Fruit fly (Drosophila melanogaster) whole organism, prepupa: Measurements from ENCODE around the gene CG1979.
A peak's percentile ranks its signal among the peaks of the same experiment; 100 is the strongest.

ENCODE experiments used
- CG10669 ChIP-seq: fragments of 200-800 bp; sonication (Bioruptor generic); optimal IDR thresholded peaks from 3 replicates; lab custom pipeline; 2018; ENCODE audit warnings: missing biosample characterization, mild to moderate bottlenecking, missing genetic modification characterization, moderate library complexity
- CG11294 ChIP-seq: fragments of 200-800 bp; sonication (Bioruptor generic); IDR thresholded peaks from 2 replicates; pipeline ENCODE4 v1.3.6; 2022; ENCODE audit warnings: missing biosample characterization, missing genetic modification characterization
- CG11762 ChIP-seq: fragments of 200-800 bp; sonication (Bioruptor generic); optimal IDR thresholded peaks from 3 replicates; lab custom pipeline; 2016; ENCODE audit warnings: missing biosample characterization, missing genetic modification characterization; ENCODE audit not compliant: insufficient read depth
- CG15336 ChIP-seq: fragments of 200-800 bp; sonication (Bioruptor generic); IDR thresholded peaks from 2 replicates; pipeline ENCODE4 v1.3.6; 2022; ENCODE audit warnings: missing biosample characterization, missing genetic modification characterization
- CG1621 ChIP-seq: fragments of 200-800 bp; sonication (Bioruptor generic); optimal IDR thresholded peaks from 3 replicates; lab custom pipeline; 2018; ENCODE audit warnings: missing biosample characterization, mild to moderate bottlenecking, missing genetic modification characterization
- CG3032 ChIP-seq: fragments of 200-800 bp; optimal IDR thresholded peaks from 2 replicates; lab custom pipeline; 2019; ENCODE audit warnings: missing biosample characterization, mild to moderate bottlenecking, missing genetic modification characterization, moderate library complexity
- CG32006 ChIP-seq: fragments of 200-800 bp; sonication (Bioruptor generic); optimal IDR thresholded peaks from 3 replicates; lab custom pipeline; 2017; ENCODE audit warnings: missing biosample characterization, mild to moderate bottlenecking, missing genetic modification characterization
- CG34406 ChIP-seq: fragments of 200-800 bp; sonication (Bioruptor generic); optimal IDR thresholded peaks from 3 replicates; lab custom pipeline; 2016; ENCODE audit warnings: missing biosample characterization, missing genetic modification characterization
- CG3919 ChIP-seq: fragments of 200-800 bp; sonication (Bioruptor generic); optimal IDR thresholded peaks from 3 replicates; lab custom pipeline; 2016; ENCODE audit warnings: missing biosample characterization, missing genetic modification characterization
- CG4318 ChIP-seq: fragments of 200-800 bp; sonication (Bioruptor generic); optimal IDR thresholded peaks from 3 replicates; lab custom pipeline; 2017; ENCODE audit warnings: missing biosample characterization, mild to moderate bottlenecking, missing genetic modification characterization
- CG6276 ChIP-seq: fragments of 200-800 bp; sonication (Bioruptor generic); optimal IDR thresholded peaks from 2 replicates; lab custom pipeline; 2017; ENCODE audit warnings: missing biosample characterization, mild to moderate bottlenecking, missing genetic modification characterization
- CG6792 ChIP-seq: fragments of 200-800 bp; sonication (Bioruptor generic); optimal IDR thresholded peaks from 3 replicates; lab custom pipeline; 2016; ENCODE audit warnings: missing biosample characterization, missing genetic modification characterization
- CG6808 ChIP-seq: fragments of 200-800 bp; sonication (Bioruptor generic); optimal IDR thresholded peaks from 3 replicates; lab custom pipeline; 2017; ENCODE audit warnings: missing biosample characterization, missing genetic modification characterization, mild to moderate bottlenecking, moderate library complexity, missing genetic modification reagents
- CG8319 ChIP-seq: fragments of 200-800 bp; sonication (Bioruptor generic); optimal IDR thresholded peaks from 3 replicates; lab custom pipeline; 2016; ENCODE audit warnings: missing biosample characterization, missing genetic modification characterization
- CG8632 ChIP-seq: fragments of 200-800 bp; sonication (Bioruptor generic); optimal IDR thresholded peaks from 3 replicates; lab custom pipeline; 2016; ENCODE audit warnings: missing biosample characterization, missing genetic modification characterization
- Eip75B ChIP-seq: fragments of 200-800 bp; sonication (Bioruptor generic); optimal IDR thresholded peaks from 3 replicates; lab custom pipeline; 2016; ENCODE audit warnings: missing biosample characterization, missing genetic modification characterization
- Ets96B ChIP-seq: fragments of 200-800 bp; optimal IDR thresholded peaks from 2 replicates; lab custom pipeline; 2019; ENCODE audit warnings: missing biosample characterization, mild to moderate bottlenecking, missing genetic modification characterization, moderate library complexity
- Gug ChIP-seq: fragments of 200-800 bp; sonication (Bioruptor generic); IDR thresholded peaks from 2 replicates; pipeline ENCODE4 v1.3.6; 2022; ENCODE audit warnings: missing biosample characterization, missing genetic modification characterization
- Hr38 ChIP-seq: sonication (Bioruptor generic); optimal IDR thresholded peaks from 2 replicates; lab custom pipeline; 2016; ENCODE audit warnings: missing biosample characterization, missing genetic modification characterization
- Hr4 ChIP-seq: fragments of 200-800 bp; sonication (Bioruptor generic); optimal IDR thresholded peaks from 3 replicates; lab custom pipeline; 2016; ENCODE audit warnings: missing biosample characterization, missing genetic modification characterization
- Lpt ChIP-seq: fragments of 200-800 bp; sonication (Bioruptor generic); optimal IDR thresholded peaks from 3 replicates; lab custom pipeline; 2016; ENCODE audit warnings: missing biosample characterization, missing genetic modification characterization
- Smox ChIP-seq: fragments of 200-800 bp; sonication (Bioruptor generic); optimal IDR thresholded peaks from 3 replicates; lab custom pipeline; 2016; ENCODE audit warnings: missing biosample characterization, missing genetic modification characterization
- Sox102F ChIP-seq: fragments of 200-800 bp; sonication (Bioruptor generic); optimal IDR thresholded peaks from 2 replicates; lab custom pipeline; 2016; ENCODE audit warnings: missing biosample characterization, mild to moderate bottlenecking, missing genetic modification characterization
- Sox14 ChIP-seq: fragments of 200-800 bp; sonication (Bioruptor generic); optimal IDR thresholded peaks from 3 replicates; lab custom pipeline; 2016; ENCODE audit warnings: missing biosample characterization, missing genetic modification characterization
- Sox15 ChIP-seq: fragments of 200-800 bp; sonication (Bioruptor generic); optimal IDR thresholded peaks from 3 replicates; lab custom pipeline; 2016; ENCODE audit warnings: missing biosample characterization, missing genetic modification characterization
- achi ChIP-seq: fragments of 200-800 bp; sonication (Bioruptor generic); optimal IDR thresholded peaks from 3 replicates; lab custom pipeline; 2016; ENCODE audit warnings: missing biosample characterization, missing genetic modification characterization
- acj6 ChIP-seq: fragments of 200-800 bp; sonication (Bioruptor generic); optimal IDR thresholded peaks from 3 replicates; lab custom pipeline; 2016; ENCODE audit warnings: missing biosample characterization, missing genetic modification characterization
- cyc ChIP-seq: fragments of 200-800 bp; sonication (Bioruptor generic); optimal IDR thresholded peaks from 3 replicates; lab custom pipeline; 2016; ENCODE audit warnings: missing biosample characterization, missing genetic modification characterization
- dsx ChIP-seq: fragments of 200-800 bp; optimal IDR thresholded peaks from 3 replicates; lab custom pipeline; 2019; ENCODE audit warnings: missing biosample characterization, mild to moderate bottlenecking, missing genetic modification characterization, moderate library complexity; ENCODE audit not compliant: poor library complexity, severe bottlenecking
- eg ChIP-seq: fragments of 200-800 bp; sonication (Bioruptor generic); IDR thresholded peaks from 3 replicates; pipeline ENCODE4 v1.3.6; 2022; ENCODE audit warnings: missing biosample characterization, missing genetic modification characterization
- fd59A ChIP-seq: fragments of 200-800 bp; sonication (Bioruptor generic); optimal IDR thresholded peaks from 2 replicates; lab custom pipeline; 2017; ENCODE audit warnings: missing biosample characterization, mild to moderate bottlenecking, missing genetic modification characterization, missing genetic modification reagents
- fd85E ChIP-seq: fragments of 200-800 bp; sonication (Bioruptor generic); optimal IDR thresholded peaks from 3 replicates; lab custom pipeline; 2016; ENCODE audit warnings: missing biosample characterization, missing genetic modification characterization
- fkh ChIP-seq: fragments of 200-800 bp; sonication (Bioruptor generic); optimal IDR thresholded peaks from 3 replicates; lab custom pipeline; 2017; ENCODE audit warnings: missing biosample characterization, mild to moderate bottlenecking, missing genetic modification characterization, moderate library complexity
- net ChIP-seq: fragments of 200-800 bp; sonication (Bioruptor generic); optimal IDR thresholded peaks from 3 replicates; lab custom pipeline; 2016; ENCODE audit warnings: missing biosample characterization, missing genetic modification characterization
- pdm3 ChIP-seq: fragments of 200-800 bp; sonication (Bioruptor generic); optimal IDR thresholded peaks from 3 replicates; lab custom pipeline; 2016; ENCODE audit warnings: missing biosample characterization, missing genetic modification characterization
- salr ChIP-seq, 2 experiments: fragments of 200-800 bp; sonication (Bioruptor generic); optimal IDR thresholded peaks; 3 replicates each; lab custom pipeline; 2016 to 2018; ENCODE audit warnings: missing biosample characterization in 2 of 2, missing genetic modification characterization in 2 of 2, mild to moderate bottlenecking in 1 of 2
- ss ChIP-seq, 2 experiments: fragments of 200-800 bp; sonication (Bioruptor generic); optimal IDR thresholded peaks; 2 replicates in 1 of 2; 3 replicates in 1 of 2; lab custom pipeline; 2017 to 2018; ENCODE audit warnings: mild to moderate bottlenecking in 2 of 2, missing biosample characterization in 2 of 2, missing genetic modification characterization in 2 of 2, moderate library complexity in 1 of 2
- svp ChIP-seq: fragments of 200-800 bp; sonication (Bioruptor generic); peaks from one replicate; lab custom pipeline; 2016; ENCODE audit warnings: missing biosample characterization, missing genetic modification characterization
- topi ChIP-seq: fragments of 200-800 bp; sonication (Bioruptor generic); optimal IDR thresholded peaks from 3 replicates; lab custom pipeline; 2016; ENCODE audit warnings: missing biosample characterization, missing genetic modification characterization
- vri ChIP-seq: fragments of 200-800 bp; sonication (Bioruptor generic); optimal IDR thresholded peaks from 3 replicates; lab custom pipeline; 2016; ENCODE audit warnings: missing biosample characterization, mild to moderate bottlenecking, missing genetic modification characterization

CG1979 gene

DNA sequence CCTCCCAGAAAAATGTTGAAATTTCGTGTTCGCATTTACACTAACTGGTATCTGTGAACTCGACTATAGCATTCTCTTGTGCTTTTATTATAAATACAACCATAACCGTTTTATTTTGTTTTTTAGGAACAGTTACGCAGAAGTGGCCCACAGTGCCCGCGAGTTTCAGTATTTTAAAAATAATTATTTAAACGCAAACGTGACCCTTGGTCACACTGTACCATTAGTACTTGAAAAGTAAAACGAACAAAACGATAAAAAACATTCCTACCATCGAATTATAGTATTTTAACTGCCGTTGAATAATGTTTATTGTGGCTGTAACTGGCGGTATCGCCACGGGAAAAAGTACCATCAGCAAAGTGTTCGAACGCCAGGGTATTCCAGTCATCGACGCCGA is 27.6 kb downstream of the CG1979 start, which contains the start of gene Dpck (continued):
- peak; percentile 40 for TF ChIP-seq dsx (GFP tag; lab: Kevin White, UChicago)
- no peak for TF ChIP-seq fd85E
- TF ChIP-seq pdm3 (GFP tag; lab: Kevin White, UChicago) = peak; percentile 65
- TF ChIP-seq CG4318 (GFP tag; lab: Kevin White, UChicago) = no peak
- peak; percentile 15 for TF ChIP-seq fd59A (GFP tag; lab: Kevin White, UChicago)
- TF ChIP-seq CG1621 (tag; lab: Kevin White, UChicago) = no peak
- peak; percentile 52 for TF ChIP-seq Sox102F (GFP tag; lab: Kevin White, UChicago)
- TF ChIP-seq CG3919 (GFP tag; lab: Kevin White, UChicago) = peak; percentile 51
- peak; percentile 81 for TF ChIP-seq svp
- TF ChIP-seq Eip75B (GFP tag; lab: Kevin White, UChicago) = peak; percentile 42
- TF ChIP-seq CG6792 (GFP tag; lab: Kevin White, UChicago) = peak; percentile 27

DNA sequence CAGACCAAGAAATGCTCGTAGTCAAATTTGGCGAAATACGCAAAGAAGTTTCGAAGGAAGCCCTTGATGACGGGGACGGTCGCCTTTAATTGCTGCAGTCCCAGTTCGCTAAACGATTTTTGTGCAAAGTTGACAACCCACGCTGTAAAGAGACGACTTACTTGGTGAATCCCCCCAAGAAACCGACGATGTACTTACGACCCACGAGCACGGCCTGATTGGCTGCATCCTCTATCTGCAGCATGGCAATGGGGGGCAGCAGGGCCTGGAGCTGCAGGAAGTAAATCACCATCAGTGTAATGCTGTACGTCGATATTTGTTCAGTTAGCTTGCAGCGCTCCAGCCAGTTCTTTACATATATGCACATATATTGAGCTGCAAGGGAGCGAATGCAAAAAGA is 29.4 kb downstream of the CG1979 start:
- TF ChIP-seq svp (peak; percentile 88), CG32006 (GFP tag; lab: Kevin White, UChicago) (no peak)

DNA sequence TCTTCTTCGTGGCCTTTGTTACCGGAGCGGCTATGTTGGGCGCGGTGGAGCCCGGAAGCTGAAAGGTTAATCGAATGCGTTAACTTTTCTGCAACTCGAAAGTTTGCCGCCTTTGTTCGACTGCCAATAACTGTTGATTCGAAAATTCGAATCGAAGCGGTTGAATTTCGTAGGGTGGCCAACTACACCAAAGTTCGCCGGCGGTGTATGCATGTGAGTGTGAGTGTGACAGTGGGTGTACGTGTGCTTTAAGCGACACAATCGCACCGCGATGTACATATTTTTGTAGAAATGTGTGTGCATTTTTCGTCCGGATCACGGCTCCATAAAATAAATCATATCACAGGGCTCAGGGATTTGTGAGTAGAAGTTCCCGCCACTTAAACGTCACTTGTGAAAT is 31.1 kb downstream of the CG1979 start:
- TF ChIP-seq salr (GFP tag; optimal IDR thresholded peaks at IDR 0.05; lab: Kevin White, UChicago) (no peak), CG8319 (GFP tag; lab: Kevin White, UChicago) (no peak), CG8632 (GFP tag; lab: Kevin White, UChicago) (no peak), CG3919 (GFP tag; lab: Kevin White, UChicago) (no peak), CG15336 (GFP tag; lab: Robert Waterston, UW) (no peak), vri (GFP tag; lab: Kevin White, UChicago) (no peak), topi (GFP tag; lab: Kevin White, UChicago) (no peak), Sox14 (GFP tag; lab: Kevin White, UChicago) (peak; percentile 21)

DNA sequence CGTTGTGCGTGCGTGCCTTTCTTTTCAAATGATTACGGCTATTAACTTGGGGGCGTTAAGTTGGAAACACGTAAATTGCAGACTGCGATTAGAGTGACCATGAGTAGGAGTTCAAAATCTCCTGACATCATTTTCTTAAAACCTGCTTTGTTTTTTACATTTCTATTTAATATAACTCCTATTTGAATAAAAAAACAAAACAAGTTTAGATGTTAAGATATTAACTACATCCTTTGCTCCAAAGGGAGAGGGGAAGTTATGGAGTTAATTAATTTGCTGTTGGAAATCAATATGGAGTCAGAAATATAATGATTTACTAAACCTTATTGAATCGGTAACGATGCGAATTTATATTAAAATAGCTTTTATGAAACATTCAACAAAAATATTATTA is 31.6 kb downstream of the CG1979 start, which contains the start of gene Tailor:
Tailor (minus strand) TSS at position 101 of the 394 bp plus-strand sequence.
- TF ChIP-seq svp (peak; percentile 42), Hr4 (no peak), acj6 (no peak), Lpt (GFP tag; lab: Kevin White, UChicago) (no peak)

DNA sequence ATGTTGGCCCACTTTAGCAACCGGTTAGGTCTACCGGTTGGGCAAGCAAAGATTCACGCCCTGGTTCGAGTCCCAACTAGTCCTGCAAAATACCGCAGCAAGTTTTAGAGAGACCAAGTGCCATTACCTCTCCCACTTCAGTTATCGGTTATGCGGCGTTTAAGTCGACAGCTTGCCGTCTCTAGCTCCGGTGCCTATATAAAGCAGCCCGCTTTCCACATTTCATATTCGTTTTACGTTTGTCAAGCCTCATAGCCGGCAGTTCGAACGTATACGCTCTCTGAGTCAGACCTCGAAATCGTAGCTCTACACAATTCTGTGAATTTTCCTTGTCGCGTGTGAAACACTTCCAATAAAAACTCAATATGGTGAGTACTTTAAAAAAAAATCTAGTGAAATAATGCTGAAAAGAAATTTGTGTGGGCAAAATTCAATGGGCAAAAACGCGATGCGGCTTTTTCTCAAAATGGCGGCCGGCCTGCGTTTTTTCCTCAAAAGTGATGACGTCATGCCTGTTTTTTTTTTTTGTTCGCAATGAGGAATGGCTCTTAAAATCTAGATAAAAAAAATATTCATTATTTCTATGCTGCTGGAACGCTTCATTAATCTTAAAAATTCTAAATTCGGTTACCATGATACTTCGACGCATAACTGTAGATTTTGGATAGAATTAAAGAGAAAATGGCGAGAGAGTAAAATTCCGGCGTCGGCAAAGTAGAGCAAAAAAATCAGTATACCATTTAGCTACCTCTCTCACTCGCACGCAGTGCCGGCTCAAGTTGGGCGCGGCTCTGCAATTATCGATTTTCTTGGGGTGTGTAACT is 32.2 kb downstream of the CG1979 start, which contains the start of gene alphaTub84B:
alphaTub84B (plus strand) TSS at position 223 of the 824 bp plus-strand sequence.
- TF ChIP-seq CG15336 (GFP tag; lab: Robert Waterston, UW) (peak; percentile 31; the same call in 1 of the 2 replicates), eg (peak; percentile 72; the same call in 2 of the 3 replicates), CG6808 (GFP tag; lab: Kevin White, UChicago) (peak; percentile 59), Hr4 (no peak), ss (GFP tag; optimal IDR thresholded peaks at IDR 0.05; lab: Kevin White, UChicago) (peak; percentile 63 to 64), salr (GFP tag; optimal IDR thresholded peaks at IDR 0.05; lab: Kevin White, UChicago) (peak; percentile 1 to 14), svp (peak; percentile 79), dsx (GFP tag; lab: Kevin White, UChicago) (peak; percentile 53), CG1621 (tag; lab: Kevin White, UChicago) (peak; percentile 54), CG10669 (GFP tag; lab: Kevin White, UChicago) (peak; percentile 38), CG6276 (GFP tag; lab: Kevin White, UChicago) (peak; percentile 74), CG34406 (GFP tag; lab: Kevin White, UChicago) (no peak), Gug (GFP tag; lab: Robert Waterston, UW) (no peak), CG6792 (GFP tag; lab: Kevin White, UChicago) (peak; percentile 15), net (GFP tag; lab: Kevin White, UChicago) (peak; percentile 62), CG3919 (GFP tag; lab: Kevin White, UChicago) (peak; percentile 68), CG4318 (GFP tag; lab: Kevin White, UChicago) (no peak), CG11294 (no peak), fkh (GFP tag; lab: Kevin White, UChicago) (no peak), CG11762 (no peak), Hr38 (GFP tag; lab: Kevin White, UChicago) (no peak), Eip75B (GFP tag; lab: Kevin White, UChicago) (peak; percentile 71), CG3032 (tag; lab: Kevin White, UChicago) (no peak), topi (GFP tag; lab: Kevin White, UChicago) (peak; percentile 62), Smox (GFP tag; lab: Kevin White, UChicago) (peak; percentile 14), Sox15 (GFP tag; lab: Kevin White, UChicago) (no peak), Ets96B (tag; lab: Kevin White, UChicago) (peak; percentile 8), achi (GFP tag; lab: Kevin White, UChicago) (peak; percentile 3), cyc (GFP tag; lab: Kevin White, UChicago) (no peak)
